Worm (Caenorhabditis elegans) whole organism, L3 larva: ENCODE results near the gene Y43F4A.1.

ENCODE experiments used
- R02D3.7 ChIP-seq: fragments of 150-350 bp; optimal IDR thresholded peaks from 2 replicates; lab custom pipeline; 2014; ENCODE audit warnings: missing biosample characterization, missing genetic modification characterization
- ZK546.5 ChIP-seq: sonication (generic microtip); optimal IDR thresholded peaks from 2 replicates; lab custom pipeline; 2017; ENCODE audit warnings: missing biosample characterization, missing genetic modification characterization
- aly-2 ChIP-seq: fragments of 150-350 bp; optimal IDR thresholded peaks from 2 replicates; lab custom pipeline; 2014; ENCODE audit warnings: missing biosample characterization, missing genetic modification characterization
- ceh-16 ChIP-seq: sonication (generic microtip); optimal IDR thresholded peaks from 2 replicates; lab custom pipeline; 2017; ENCODE audit warnings: missing biosample characterization, missing genetic modification characterization
- ceh-82 ChIP-seq: fragments of 150-350 bp; optimal IDR thresholded peaks from 2 replicates; lab custom pipeline; 2014; ENCODE audit warnings: missing biosample characterization, missing genetic modification characterization
- ceh-9 ChIP-seq: sonication (generic microtip); optimal IDR thresholded peaks from 2 replicates; lab custom pipeline; 2018; ENCODE audit warnings: missing biosample characterization, missing genetic modification characterization
- egl-27 ChIP-seq: sonication (generic microtip); optimal IDR thresholded peaks from 4 replicates; lab custom pipeline; 2017; ENCODE audit warnings: missing biosample characterization, missing genetic modification reagents, missing genetic modification characterization
- egl-5 ChIP-seq: fragments of 150-350 bp; optimal IDR thresholded peaks from 2 replicates; lab custom pipeline; 2017; ENCODE audit warnings: missing biosample characterization, missing genetic modification reagents, missing genetic modification characterization, inconsistent platforms
- elt-1 ChIP-seq: fragments of 150-350 bp; optimal IDR thresholded peaks from 2 replicates; lab custom pipeline; 2014; ENCODE audit warnings: missing biosample characterization, missing genetic modification characterization
- elt-2 ChIP-seq: sonication (generic microtip); optimal IDR thresholded peaks from 2 replicates; lab custom pipeline; 2016; ENCODE audit warnings: missing genetic modification reagents, mild to moderate bottlenecking, missing genetic modification characterization, missing compliant biosample characterization
- elt-3 ChIP-seq, 3 experiments: fragments of 150-350 bp in 1 of 3; sonication (generic microtip) in 2 of 3; optimal IDR thresholded peaks; 2 replicates in 2 of 3; 4 replicates in 1 of 3; lab custom pipeline; 2014 to 2017; ENCODE audit warnings: missing biosample characterization in 3 of 3, missing genetic modification characterization in 3 of 3
- fkh-10 ChIP-seq: sonication (generic microtip); optimal IDR thresholded peaks from 2 replicates; lab custom pipeline; 2017; ENCODE audit warnings: missing biosample characterization, missing genetic modification reagents, missing genetic modification characterization
- fos-1 ChIP-seq: fragments of 150-350 bp; optimal IDR thresholded peaks from 2 replicates; lab custom pipeline; 2014; ENCODE audit warnings: missing biosample characterization, missing genetic modification characterization
- hmg-11 ChIP-seq: sonication (generic microtip); optimal IDR thresholded peaks from 2 replicates; lab custom pipeline; 2016; ENCODE audit warnings: missing genetic modification characterization, missing compliant biosample characterization
- jun-1 ChIP-seq: fragments of 150-350 bp; optimal IDR thresholded peaks from 2 replicates; lab custom pipeline; 2014; ENCODE audit warnings: missing biosample characterization, missing genetic modification reagents, missing genetic modification characterization
- lin-39 ChIP-seq: fragments of 150-350 bp; optimal IDR thresholded peaks from 2 replicates; lab custom pipeline; 2018; ENCODE audit warnings: missing biosample characterization, missing genetic modification reagents, missing genetic modification characterization
- lsy-12 ChIP-seq: sonication (generic microtip); optimal IDR thresholded peaks from 2 replicates; lab custom pipeline; 2016; ENCODE audit warnings: mild to moderate bottlenecking, missing genetic modification characterization, missing compliant biosample characterization
- mdl-1 ChIP-seq: fragments of 150-350 bp; optimal IDR thresholded peaks from 2 replicates; lab custom pipeline; 2014; ENCODE audit warnings: missing biosample characterization, missing genetic modification characterization
- mml-1 ChIP-seq: fragments of 150-350 bp; sonication (generic microtip); optimal IDR thresholded peaks from 3 replicates; lab custom pipeline; 2014; ENCODE audit warnings: missing biosample characterization, missing genetic modification characterization
- nfya-1 ChIP-seq: sonication (generic microtip); optimal IDR thresholded peaks from 2 replicates; lab custom pipeline; 2017; ENCODE audit warnings: missing genetic modification characterization, mild to moderate bottlenecking, missing compliant biosample characterization, antibody characterized with exemption, moderate library complexity; ENCODE audit not compliant: insufficient read depth
- nhr-11 ChIP-seq: fragments of 150-350 bp; optimal IDR thresholded peaks from 2 replicates; lab custom pipeline; 2014; ENCODE audit warnings: missing biosample characterization, missing genetic modification characterization
- nhr-12 ChIP-seq: fragments of 150-350 bp; optimal IDR thresholded peaks from 2 replicates; lab custom pipeline; 2014; ENCODE audit warnings: missing biosample characterization, missing genetic modification characterization
- nhr-23 ChIP-seq: fragments of 150-350 bp; optimal IDR thresholded peaks from 2 replicates; lab custom pipeline; 2014; ENCODE audit warnings: missing biosample characterization, missing genetic modification reagents, missing genetic modification characterization
- nhr-237 ChIP-seq: fragments of 150-350 bp; optimal IDR thresholded peaks from 2 replicates; lab custom pipeline; 2014; ENCODE audit warnings: missing biosample characterization, missing genetic modification characterization
- nhr-25 ChIP-seq: sonication (generic microtip); optimal IDR thresholded peaks from 2 replicates; lab custom pipeline; 2017; ENCODE audit warnings: missing biosample characterization, missing genetic modification characterization
- nhr-28 ChIP-seq: fragments of 150-350 bp; optimal IDR thresholded peaks from 2 replicates; lab custom pipeline; 2014; ENCODE audit warnings: missing biosample characterization, missing genetic modification characterization
- nhr-43 ChIP-seq: sonication (generic microtip); optimal IDR thresholded peaks from 2 replicates; lab custom pipeline; 2016; ENCODE audit warnings: mild to moderate bottlenecking, missing genetic modification characterization, missing compliant biosample characterization; ENCODE audit not compliant: poor library complexity, severe bottlenecking
- nhr-76 ChIP-seq: fragments of 150-350 bp; sonication (generic microtip); optimal IDR thresholded peaks from 5 replicates; lab custom pipeline; 2014; ENCODE audit warnings: missing biosample characterization, missing genetic modification characterization
- nhr-77 ChIP-seq: fragments of 150-350 bp; optimal IDR thresholded peaks from 2 replicates; lab custom pipeline; 2014; ENCODE audit warnings: missing biosample characterization, missing genetic modification characterization
- pha-4 ChIP-seq: fragments of 150-350 bp; optimal IDR thresholded peaks from 2 replicates; lab custom pipeline; 2014; ENCODE audit warnings: missing biosample characterization, missing genetic modification reagents, missing genetic modification characterization
- pqm-1 ChIP-seq: fragments of 150-350 bp; optimal IDR thresholded peaks from 2 replicates; lab custom pipeline; 2017; ENCODE audit warnings: missing biosample characterization, missing genetic modification characterization, inconsistent platforms
- tbx-2 ChIP-seq: sonication (generic microtip); optimal IDR thresholded peaks from 2 replicates; lab custom pipeline; 2016; ENCODE audit warnings: mild to moderate bottlenecking, missing genetic modification characterization, missing compliant biosample characterization
- unc-39 ChIP-seq: sonication (generic microtip); optimal IDR thresholded peaks from 4 replicates; lab custom pipeline; 2017; ENCODE audit warnings: missing biosample characterization, missing genetic modification characterization
- unc-62 ChIP-seq: fragments of 150-350 bp; sonication (generic microtip); optimal IDR thresholded peaks from 4 replicates; lab custom pipeline; 2014; ENCODE audit warnings: missing biosample characterization, missing genetic modification reagents, missing genetic modification characterization
- ztf-11 ChIP-seq: fragments of 150-350 bp; optimal IDR thresholded peaks from 2 replicates; lab custom pipeline; 2014; ENCODE audit warnings: missing biosample characterization, missing genetic modification characterization
- ztf-4 ChIP-seq: fragments of 150-350 bp; optimal IDR thresholded peaks from 2 replicates; lab custom pipeline; 2014; ENCODE audit warnings: missing biosample characterization, missing genetic modification characterization

Y43F4A.1 gene

ce11 chrIII:13212366-13212765 lies 10.5 kb upstream of the Y43F4A.1 start, which contains the start of gene tsp-3:
Gene tsp-3 (plus strand): TSS chrIII:13212666.
- TF ChIP-seq nfya-1 (tag; lab: Kevin White, UChicago) (no peak), nhr-237 (no peak), pqm-1 (tag; lab: Kevin White, UChicago) (no peak), nhr-28 (tag; lab: Kevin White, UChicago) (no peak), ztf-4 (no peak), aly-2 (tag; lab: Kevin White, UChicago) (no peak), egl-5 (no peak), ceh-16 (no peak), R02D3.7 (tag; lab: Kevin White, UChicago) (no peak)

ce11 chrIII:13213111-13213510 lies 9.8 kb upstream of the Y43F4A.1 start:
- TF ChIP-seq nhr-25 (tag; lab: Kevin White, UChicago) (no peak), nhr-23 (tag; lab: Kevin White, UChicago) (no peak), nhr-237 (no peak), lsy-12 (no peak), nhr-76 (tag; lab: Kevin White, UChicago) (no peak), pha-4 (tag; lab: Kevin White, UChicago) (no peak), fos-1 (tag; lab: Kevin White, UChicago) (no peak), egl-5 (no peak), egl-27 (tag; lab: Kevin White, UChicago) (no peak), nhr-11 (no peak), elt-1 (tag; lab: Kevin White, UChicago) (no peak), fkh-10 (GFP tag; lab: Kevin White, UChicago) (no peak), ztf-11 (tag; lab: Kevin White, UChicago) (no peak), aly-2 (tag; lab: Kevin White, UChicago) (no peak)

- TF ChIP-seq hmg-11 (tag; lab: Kevin White, UChicago) (peak; percentile 12), nhr-23 (tag; lab: Kevin White, UChicago) (peak; percentile 30), mml-1 (tag; lab: Kevin White, UChicago) (no peak), nfya-1 (tag; lab: Kevin White, UChicago) (peak; percentile 38), pqm-1 (tag; lab: Kevin White, UChicago) (no peak), nhr-76 (tag; lab: Kevin White, UChicago) (no peak)
Measured at ce11 chrIII:13215682-13216081, 7.2 kb upstream of the Y43F4A.1 start.

- TF ChIP-seq nhr-23 (tag; lab: Kevin White, UChicago): peak; percentile 70
- TF ChIP-seq tbx-2 (tag; lab: Kevin White, UChicago): no peak
- no peak for TF ChIP-seq nhr-77
Measured at ce11 chrIII:13216488-13217016, 6.3 kb upstream of the Y43F4A.1 start.

- TF ChIP-seq elt-3 (tag; optimal IDR thresholded peaks at IDR 0.05; lab: Kevin White, UChicago) (no peak), pha-4 (tag; lab: Kevin White, UChicago) (peak; percentile 35), nfya-1 (tag; lab: Kevin White, UChicago) (peak; percentile 23), nhr-12 (tag; lab: Kevin White, UChicago) (no peak), ZK546.5 (tag; lab: Kevin White, UChicago) (no peak)
Measured at ce11 chrIII:13224395-13224794, 1.5 kb downstream of the Y43F4A.1 start.

- peak; percentile 8 for TF ChIP-seq lin-39
- TF ChIP-seq nhr-25 (tag; lab: Kevin White, UChicago): no peak
- TF ChIP-seq pha-4 (tag; lab: Kevin White, UChicago): peak; percentile 30
- TF ChIP-seq nhr-23 (tag; lab: Kevin White, UChicago): no peak
- no peak for TF ChIP-seq pqm-1 (tag; lab: Kevin White, UChicago)
- no peak for TF ChIP-seq ceh-9 (tag; lab: Kevin White, UChicago)
- TF ChIP-seq nhr-76 (tag; lab: Kevin White, UChicago): no peak
- TF ChIP-seq ztf-11 (tag; lab: Kevin White, UChicago): no peak
- no peak for TF ChIP-seq nhr-237
- peak; percentile 20 for TF ChIP-seq elt-2 (tag; lab: Kevin White, UChicago)
- no peak for TF ChIP-seq mml-1 (tag; lab: Kevin White, UChicago)
- no peak for TF ChIP-seq fos-1 (tag; lab: Kevin White, UChicago)
- peak; percentile 40 for TF ChIP-seq nfya-1 (tag; lab: Kevin White, UChicago)
- no peak for TF ChIP-seq nhr-43 (tag; lab: Kevin White, UChicago)
- no peak for TF ChIP-seq elt-1 (tag; lab: Kevin White, UChicago)
- no peak for TF ChIP-seq nhr-28 (tag; lab: Kevin White, UChicago)
- no peak for TF ChIP-seq unc-39 (tag; lab: Kevin White, UChicago)
- no peak for TF ChIP-seq R02D3.7 (tag; lab: Kevin White, UChicago)
- no peak for TF ChIP-seq nhr-77
- TF ChIP-seq ceh-82 (tag; lab: Kevin White, UChicago): no peak
- TF ChIP-seq egl-5: no peak
- TF ChIP-seq hmg-11 (tag; lab: Kevin White, UChicago): peak; percentile 37
- TF ChIP-seq unc-62 (GFP tag; lab: Kevin White, UChicago): no peak
- TF ChIP-seq ztf-4: no peak
- TF ChIP-seq jun-1 (tag; lab: Kevin White, UChicago): no peak
- TF ChIP-seq mdl-1 (tag; lab: Kevin White, UChicago): no peak
- TF ChIP-seq lsy-12: peak; percentile 24
Measured at ce11 chrIII:13225019-13225418, 2.1 kb downstream of the Y43F4A.1 start.
